Worm (Caenorhabditis elegans) whole organism, early embryonic: ENCODE measurements around the gene F20B6.9.
"Not testable (repeated sequence)": the region's sequence is repeated elsewhere in the genome, so short reads cannot be mapped to it uniquely, and the experiment has no call there.

ENCODE experiments used
- B0310.2 ChIP-seq: sonication (generic microtip); optimal IDR thresholded peaks from 2 replicates; lab custom pipeline; 2016; ENCODE audit warnings: mild to moderate bottlenecking, missing genetic modification characterization, missing compliant biosample characterization
- F13C5.2 ChIP-seq: sonication (generic microtip); optimal IDR thresholded peaks from 2 replicates; lab custom pipeline; 2017; ENCODE audit warnings: mild to moderate bottlenecking, missing genetic modification characterization, inconsistent platforms, missing compliant biosample characterization
- aly-1 ChIP-seq: sonication (generic microtip); optimal IDR thresholded peaks from 2 replicates; lab custom pipeline; 2016; ENCODE audit warnings: missing genetic modification characterization, missing compliant biosample characterization
- ama-1 ChIP-seq: fragments of 150-350 bp; optimal IDR thresholded peaks from 2 replicates; lab custom pipeline; 2014
- ceh-13 ChIP-seq: fragments of 200-800 bp; sonication (Bioruptor generic); optimal IDR thresholded peaks from 2 replicates; lab custom pipeline; 2018; ENCODE audit warnings: mild to moderate bottlenecking, missing genetic modification characterization, missing compliant biosample characterization
- ceh-36 ChIP-seq: sonication (generic microtip); optimal IDR thresholded peaks from 2 replicates; lab custom pipeline; 2016; ENCODE audit warnings: missing genetic modification characterization, inconsistent platforms, missing compliant biosample characterization
- ets-7 ChIP-seq: sonication (generic microtip); optimal IDR thresholded peaks from 2 replicates; lab custom pipeline; 2016; ENCODE audit warnings: missing genotype, missing genetic modification characterization, missing compliant biosample characterization
- flt-1 ChIP-seq: fragments of 200-800 bp; sonication (Bioruptor generic); IDR thresholded peaks from 2 replicates; pipeline ENCODE4 v1.3.6; 2022; ENCODE audit warnings: missing genetic modification characterization, missing compliant biosample characterization
- hmbx-1 ChIP-seq: sonication (generic microtip); optimal IDR thresholded peaks from 2 replicates; lab custom pipeline; 2016; ENCODE audit warnings: mild to moderate bottlenecking, missing genetic modification characterization, missing compliant biosample characterization
- hmg-4 ChIP-seq: fragments of 200-800 bp; sonication (Bioruptor generic); optimal IDR thresholded peaks from 2 replicates; lab custom pipeline; 2018; ENCODE audit warnings: mild to moderate bottlenecking, missing genetic modification characterization, missing compliant biosample characterization
- hnd-1 ChIP-seq: sonication (generic microtip); optimal IDR thresholded peaks from 2 replicates; lab custom pipeline; 2016; ENCODE audit warnings: missing genetic modification characterization, missing compliant biosample characterization
- pes-1 ChIP-seq: fragments of 200-800 bp; sonication (Bioruptor generic); IDR thresholded peaks from 2 replicates; pipeline ENCODE4 v1.3.6; 2022; ENCODE audit warnings: missing genetic modification reagents, missing genetic modification characterization, missing compliant biosample characterization
- scrt-1 ChIP-seq: fragments of 200-800 bp; sonication (Bioruptor generic); IDR thresholded peaks from 2 replicates; pipeline ENCODE4 v1.3.6; 2022; ENCODE audit warnings: missing genetic modification characterization, missing compliant biosample characterization
- sea-1 ChIP-seq: fragments of 200-800 bp; sonication (Bioruptor generic); conservative IDR thresholded peaks from 2 replicates; pipeline ENCODE4 v1.3.6; 2022; ENCODE audit warnings: missing genetic modification characterization, missing compliant biosample characterization
- tbx-11 ChIP-seq: fragments of 200-800 bp; sonication (Bioruptor generic); IDR thresholded peaks from 2 replicates; pipeline ENCODE4 v1.3.6; 2022; ENCODE audit warnings: missing genetic modification characterization, missing compliant biosample characterization
- tbx-37 ChIP-seq: fragments of 200-800 bp; sonication (Bioruptor generic); conservative IDR thresholded peaks from 2 replicates; pipeline ENCODE4 v1.3.6; 2022; ENCODE audit warnings: missing genetic modification reagents, missing genetic modification characterization, missing compliant biosample characterization
- tra-4 ChIP-seq: sonication (generic microtip); optimal IDR thresholded peaks from 2 replicates; lab custom pipeline; 2017; ENCODE audit warnings: missing genetic modification characterization, missing compliant biosample characterization

F20B6.9 gene

ce11 chrX:4202114-4202513 is 5.2 kb downstream of the F20B6.9 start, which contains the start of gene F20B6.6:
TSS of gene F20B6.6 (minus strand) at chrX:4202214.
- TF ChIP-seq tbx-11 (GFP tag; lab: Robert Waterston, UW); ama-1 (lab: Kevin White, UChicago); flt-1 (GFP tag; lab: Robert Waterston, UW): not testable (repeated sequence)

DNA sequence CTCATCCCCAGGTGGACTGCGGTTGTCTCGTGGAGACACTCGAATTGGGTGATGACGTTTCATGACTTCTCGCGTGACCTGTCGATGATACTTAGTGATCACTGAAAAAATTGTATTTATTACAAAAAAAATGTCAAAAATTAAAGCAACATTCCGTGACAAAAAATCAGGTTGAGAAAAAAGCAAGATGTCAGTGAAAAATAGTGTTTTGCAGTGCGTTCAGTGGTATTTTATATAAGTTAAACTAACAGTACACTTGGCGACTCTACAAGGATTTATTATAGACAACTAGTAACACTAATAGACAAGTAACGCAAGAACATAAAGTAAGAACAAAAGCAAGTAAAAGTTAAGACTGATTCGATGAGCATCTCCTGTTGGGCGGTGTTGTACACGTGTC is 7.5 kb downstream of the F20B6.9 start, which contains the start of gene F20B6.5:
TSS of gene F20B6.5 (minus strand) at position 101 of the 400 bp plus-strand sequence.
- TF ChIP-seq hmbx-1; flt-1 (GFP tag; lab: Robert Waterston, UW); aly-1: not testable (repeated sequence)

ce11 chrX:4196431-4196830 is 10.9 kb downstream of the F20B6.9 start, which contains the start of gene F20B6.4:
TSS of gene F20B6.4 (minus strand) at chrX:4196531.
- TF ChIP-seq ets-7 (tag; lab: Kevin White, UChicago) (no peak), aly-1 (no peak), ceh-36 (tag; lab: Kevin White, UChicago) (no peak), hnd-1 (tag; lab: Kevin White, UChicago) (no peak), pes-1 (GFP tag; lab: Robert Waterston, UW) (no peak), scrt-1 (GFP tag; lab: Robert Waterston, UW) (no peak), tbx-37 (no peak)

ce11 chrX:4193080-4193479 is 14.2 kb downstream of the F20B6.9 start:
- TF ChIP-seq tbx-37 (no peak), sea-1 (GFP tag; lab: Robert Waterston, UW) (no peak), ama-1 (lab: Kevin White, UChicago) (no peak)

- TF ChIP-seq tra-4 (tag; lab: Kevin White, UChicago): no peak
- TF ChIP-seq sea-1 (GFP tag; lab: Robert Waterston, UW): no peak
- no peak for TF ChIP-seq tbx-37
- TF ChIP-seq hmbx-1: no peak
- no peak for TF ChIP-seq B0310.2
- no peak for TF ChIP-seq ets-7 (tag; lab: Kevin White, UChicago)
- no peak for TF ChIP-seq scrt-1 (GFP tag; lab: Robert Waterston, UW)
- TF ChIP-seq ceh-13 (GFP tag; lab: Kevin White, UChicago): no peak
- no peak for TF ChIP-seq ceh-36 (tag; lab: Kevin White, UChicago)
- TF ChIP-seq flt-1 (GFP tag; lab: Robert Waterston, UW): no peak
- TF ChIP-seq hnd-1 (tag; lab: Kevin White, UChicago): no peak
- no peak for TF ChIP-seq tbx-11 (GFP tag; lab: Robert Waterston, UW)
- no peak for TF ChIP-seq pes-1 (GFP tag; lab: Robert Waterston, UW)
- TF ChIP-seq aly-1: no peak
- TF ChIP-seq hmg-4 (GFP tag; lab: Kevin White, UChicago): no peak
- no peak for TF ChIP-seq F13C5.2 (tag; lab: Kevin White, UChicago)
- no peak for TF ChIP-seq ama-1 (lab: Kevin White, UChicago)
These were observed 15.1 kb downstream of the F20B6.9 start for ce11 chrX:4192235-4192634.

DNA sequence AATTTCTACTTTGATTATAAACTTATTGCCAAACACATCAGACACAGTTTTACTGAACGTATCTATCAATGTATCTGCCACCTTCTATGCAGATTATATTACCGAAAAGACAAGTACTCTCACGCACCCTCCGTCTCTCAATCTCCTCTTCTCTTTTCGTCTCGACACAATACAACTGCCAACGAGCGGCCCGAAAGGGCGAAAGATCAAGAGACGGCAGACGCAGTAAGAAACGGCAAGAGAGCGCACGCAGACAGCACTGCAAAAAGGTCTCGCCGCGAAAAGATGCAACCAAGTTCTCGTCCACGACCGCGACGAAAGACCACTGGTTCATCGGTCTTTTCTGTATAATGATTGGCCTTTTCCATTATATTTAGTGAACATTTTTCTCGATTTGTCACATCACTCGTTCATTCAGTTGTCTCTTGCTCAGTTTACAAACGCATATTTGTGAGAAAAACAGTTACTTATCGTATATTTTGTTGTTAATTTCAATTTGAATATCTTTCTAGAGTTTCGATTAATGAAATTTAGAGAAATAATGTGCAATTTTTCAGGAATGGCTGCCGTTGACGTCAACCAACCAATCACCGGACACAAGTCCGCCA is 16.6 kb downstream of the F20B6.9 start, which contains the start of gene vha-12:
TSS of gene vha-12 (plus strand) at position 558 of the 608 bp plus-strand sequence.
- TF ChIP-seq tbx-11 (GFP tag; lab: Robert Waterston, UW): no peak

ce11 chrX:4186656-4187055 is 20.6 kb downstream of the F20B6.9 start, which contains the start of gene mrp-6:
TSS of gene mrp-6 (minus strand) at chrX:4186756.
- TF ChIP-seq hmbx-1 (no peak), ama-1 (lab: Kevin White, UChicago) (no peak), ceh-36 (tag; lab: Kevin White, UChicago) (no peak), ceh-13 (GFP tag; lab: Kevin White, UChicago) (no peak)

ce11 chrX:4177394-4177793 is 29.9 kb downstream of the F20B6.9 start, which contains the start of gene ZK470.6:
TSS of gene ZK470.6 (minus strand) at chrX:4177494.
- no peak for TF ChIP-seq hmbx-1
- no peak for TF ChIP-seq flt-1 (GFP tag; lab: Robert Waterston, UW)
- no peak for TF ChIP-seq hmg-4 (GFP tag; lab: Kevin White, UChicago)

DNA sequence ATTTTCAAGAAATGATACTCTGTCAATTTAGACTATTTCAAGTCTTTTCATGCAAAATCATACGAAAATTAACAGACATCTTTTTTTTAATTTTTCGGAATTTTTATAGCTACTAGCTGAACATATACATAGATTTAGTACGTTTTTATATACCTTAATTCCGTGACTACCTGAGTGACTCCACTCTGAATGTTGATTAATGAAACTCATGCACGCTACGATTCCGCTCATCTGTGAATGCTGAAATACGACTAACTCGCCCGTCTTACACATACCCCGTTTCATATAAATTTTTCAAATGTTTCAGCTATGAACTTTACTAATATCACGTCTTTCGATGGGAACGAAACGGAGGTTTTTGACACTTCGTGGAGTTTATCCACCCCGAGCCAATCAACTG is 40.1 kb downstream of the F20B6.9 start, which contains the start of gene ZK470.14:
TSS of gene ZK470.14 (plus strand) at position 301 of the 400 bp plus-strand sequence.
- TF ChIP-seq ets-7 (tag; lab: Kevin White, UChicago): no peak

- TF ChIP-seq tra-4 (tag; lab: Kevin White, UChicago): no peak
- TF ChIP-seq sea-1 (GFP tag; lab: Robert Waterston, UW): no peak
These were observed 43.9 kb downstream of the F20B6.9 start, which contains the start of gene ZK470.1 for ce11 chrX:4163391-4163790. TSS of gene ZK470.1 (plus strand) at chrX:4163691.
